Fruit fly (Drosophila melanogaster) whole organism, embryonic: ENCODE results near the gene CG34342.

Source experiments
- CG12104 ChIP-seq: fragments of 200-800 bp; sonication (Bioruptor generic); optimal IDR thresholded peaks from 3 replicates; lab custom pipeline; 2016; ENCODE audit warnings: missing biosample characterization, missing genetic modification characterization
- CG2116 ChIP-seq: fragments of 200-800 bp; sonication (Bioruptor generic); optimal IDR thresholded peaks from 3 replicates; lab custom pipeline; 2018; ENCODE audit warnings: missing biosample characterization, mild to moderate bottlenecking, missing genetic modification characterization
- CG4424 ChIP-seq: fragments of 200-800 bp; sonication (Bioruptor generic); optimal IDR thresholded peaks from 3 replicates; lab custom pipeline; 2016; ENCODE audit warnings: missing biosample characterization, missing genetic modification characterization
- CG8290 ChIP-seq, 3 experiments: fragments of 200-800 bp; sonication (Bioruptor generic); optimal IDR thresholded peaks; 2 replicates each; lab custom pipeline; 2016 to 2019; ENCODE audit warnings: missing biosample characterization in 3 of 3, missing genetic modification characterization in 3 of 3, mild to moderate bottlenecking in 2 of 3, moderate library complexity in 1 of 3
- Dad ChIP-seq: fragments of 200-800 bp; sonication (Bioruptor generic); optimal IDR thresholded peaks from 3 replicates; lab custom pipeline; 2016; ENCODE audit warnings: missing biosample characterization, missing genetic modification characterization
- Ets97D ChIP-seq: fragments of 200-800 bp; sonication (Bioruptor generic); optimal IDR thresholded peaks from 3 replicates; lab custom pipeline; 2016; ENCODE audit warnings: missing biosample characterization, missing genetic modification characterization
- Ravus ChIP-seq: fragments of 200-800 bp; sonication (Bioruptor generic); IDR thresholded peaks from 2 replicates; pipeline ENCODE4 v1.3.6; 2022; ENCODE audit warnings: missing biosample characterization, missing genetic modification characterization
- Sin3A ChIP-seq: fragments of >200 bp; optimal IDR thresholded peaks from 2 replicates; lab custom pipeline; 2018
- Taf1 ChIP-seq: fragments of 200-800 bp; sonication (Bioruptor generic); IDR thresholded peaks from 2 replicates; pipeline ENCODE4 v1.3.6; 2022; ENCODE audit warnings: missing biosample characterization, missing genetic modification characterization
- Tbp ChIP-seq: fragments of >200 bp; optimal IDR thresholded peaks from 2 replicates; lab custom pipeline; 2018; ENCODE audit warnings: missing biosample characterization, missing genetic modification characterization
- croc ChIP-seq: fragments of 200-800 bp; sonication (Bioruptor generic); conservative IDR thresholded peaks from 3 replicates; pipeline ENCODE4 v1.3.6; 2022; ENCODE audit warnings: missing biosample characterization, missing genetic modification characterization
- fru ChIP-seq: fragments of >200 bp; optimal IDR thresholded peaks from 2 replicates; lab custom pipeline; 2017
- seq ChIP-seq: fragments of 200-800 bp; sonication (Bioruptor generic); IDR thresholded peaks from 2 replicates; pipeline ENCODE4 v1.3.6; 2022; ENCODE audit warnings: missing biosample characterization, missing genetic modification characterization

- TF ChIP-seq Taf1 (GFP tag; lab: Robert Waterston, UW) = no peak
- no peak for TF ChIP-seq Sin3A
- no peak for TF ChIP-seq CG4424 (GFP tag; lab: Kevin White, UChicago)
- TF ChIP-seq croc (GFP tag; lab: Robert Waterston, UW) = no peak
- TF ChIP-seq CG8290 (GFP tag; optimal IDR thresholded peaks at IDR 0.05; lab: Kevin White, UChicago) = no peak
- no peak for TF ChIP-seq CG8290 (tag; optimal IDR thresholded peaks at IDR 0.05; lab: Kevin White, UChicago)
- no peak for TF ChIP-seq CG2116
- TF ChIP-seq fru (lab: Kevin White, UChicago) = no peak
- TF ChIP-seq Ets97D = no peak
- TF ChIP-seq Dad (GFP tag; lab: Kevin White, UChicago) = no peak
- no peak for TF ChIP-seq Ravus (GFP tag; lab: Robert Waterston, UW)
- TF ChIP-seq CG12104 (GFP tag; lab: Kevin White, UChicago) = no peak
- no peak for TF ChIP-seq seq (GFP tag; lab: Robert Waterston, UW)
- TF ChIP-seq Tbp (GFP tag; lab: Kevin White, UChicago) = no peak
Observed at dm6 chr3L:5498858-5499257, 11.8 kb downstream of the CG34342 start, which contains the start of gene blanks.
